Fruit fly (Drosophila melanogaster) S2 (cell line): ENCODE measurements around the gene CG44532.

Experiments used
- CG8478 ChIP-seq: fragments of >200 bp; optimal IDR thresholded peaks from 2 replicates; lab custom pipeline; 2018
- CTCF ChIP-seq, 2 experiments: fragments of >200 bp; optimal IDR thresholded peaks; 2 replicates each; lab custom pipeline; 2018

- TF ChIP-seq CG8478 (lab: Kevin White, UChicago) (no peak), CTCF (optimal IDR thresholded peaks at IDR 0.05; lab: Kevin White, UChicago) (no peak)
Observed at dm6 chrX:9134241-9134849, 27.5 kb upstream of the CG44532 start.
